Worm (Caenorhabditis elegans) whole organism, mixed stage, embryonic: ENCODE measurements around the gene fbxa-4.

ENCODE experiments used
- blmp-1 ChIP-seq: fragments of 150-350 bp; optimal IDR thresholded peaks from 2 replicates; lab custom pipeline; 2014; ENCODE audit warnings: missing biosample characterization, missing genetic modification characterization
- ceh-83 ChIP-seq: fragments of 200-800 bp; sonication (Bioruptor generic); optimal IDR thresholded peaks from 2 replicates; lab custom pipeline; 2018; ENCODE audit warnings: mild to moderate bottlenecking, missing genetic modification characterization, missing compliant biosample characterization
- ces-1 ChIP-seq: fragments of 150-350 bp; optimal IDR thresholded peaks from 2 replicates; lab custom pipeline; 2014; ENCODE audit warnings: missing biosample characterization, missing genetic modification reagents, missing genetic modification characterization
- elt-1 ChIP-seq: sonication (generic microtip); optimal IDR thresholded peaks from 2 replicates; lab custom pipeline; 2017; ENCODE audit warnings: missing genetic modification characterization, mild to moderate bottlenecking, missing compliant biosample characterization, antibody characterized with exemption, moderate library complexity, borderline replicate concordance; ENCODE audit not compliant: insufficient read depth
- elt-3 ChIP-seq: fragments of 150-350 bp; optimal IDR thresholded peaks from 2 replicates; lab custom pipeline; 2014; ENCODE audit warnings: missing biosample characterization, missing genetic modification characterization
- lin-13 ChIP-seq: fragments of 150-350 bp; optimal IDR thresholded peaks from 2 replicates; lab custom pipeline; 2014; ENCODE audit warnings: missing biosample characterization, missing genetic modification characterization
- mep-1 ChIP-seq: fragments of 150-350 bp; optimal IDR thresholded peaks from 2 replicates; lab custom pipeline; 2017; ENCODE audit warnings: missing biosample characterization, missing genetic modification reagents, missing genetic modification characterization, inconsistent platforms
- nhr-76 ChIP-seq: sonication (generic microtip); optimal IDR thresholded peaks from 2 replicates; lab custom pipeline; 2017; ENCODE audit warnings: missing biosample characterization, missing genetic modification characterization
- pha-4 ChIP-seq: fragments of 150-350 bp; optimal IDR thresholded peaks from 2 replicates; lab custom pipeline; 2018; ENCODE audit warnings: missing biosample characterization, missing genetic modification reagents, missing genetic modification characterization
- unc-120 ChIP-seq: sonication (generic microtip); optimal IDR thresholded peaks from 2 replicates; lab custom pipeline; 2017; ENCODE audit warnings: missing genetic modification characterization, missing compliant biosample characterization; ENCODE audit not compliant: poor library complexity, severe bottlenecking
- unc-62 ChIP-seq: fragments of 150-350 bp; optimal IDR thresholded peaks from 2 replicates; lab custom pipeline; 2014; ENCODE audit warnings: missing biosample characterization, missing genetic modification reagents, missing genetic modification characterization
- zip-8 ChIP-seq: fragments of 150-350 bp; optimal IDR thresholded peaks from 2 replicates; lab custom pipeline; 2014; ENCODE audit warnings: missing biosample characterization, missing genetic modification characterization
- ztf-11 ChIP-seq: fragments of 150-350 bp; optimal IDR thresholded peaks from 2 replicates; lab custom pipeline; 2014; ENCODE audit warnings: missing biosample characterization, missing genetic modification characterization

DNA sequence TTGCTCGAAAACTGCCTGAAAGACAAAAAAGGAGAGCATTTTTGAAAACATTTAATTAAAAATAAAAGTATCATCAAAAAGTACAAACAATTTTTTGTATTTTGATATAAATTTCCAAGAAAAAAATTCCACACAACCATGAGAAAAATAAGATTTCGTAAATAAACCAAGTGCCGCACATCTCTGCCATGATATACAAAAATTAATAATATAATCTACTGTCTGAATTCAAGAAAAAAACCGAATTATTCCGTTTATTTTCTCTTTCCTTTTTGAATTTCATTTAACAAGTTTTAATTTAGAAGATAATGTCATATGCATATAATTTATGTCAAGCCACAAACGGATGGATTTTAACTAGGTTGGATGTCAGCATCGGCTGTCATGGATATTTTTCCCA is 6.6 kb upstream of the fbxa-4 start, which contains the start of gene F42G2.2:
- TF ChIP-seq zip-8 (tag; lab: Kevin White, UChicago) = no peak
- no peak for TF ChIP-seq ceh-83 (GFP tag; lab: Kevin White, UChicago)
- no peak for TF ChIP-seq elt-1
- TF ChIP-seq mep-1 = no peak
- no peak for TF ChIP-seq ces-1
- TF ChIP-seq ztf-11 (tag; lab: Kevin White, UChicago) = no peak
- no peak for TF ChIP-seq lin-13 (tag; lab: Kevin White, UChicago)
- no peak for TF ChIP-seq unc-120
- TF ChIP-seq nhr-76 = no peak
- no peak for TF ChIP-seq elt-3
- TF ChIP-seq pha-4 (tag; lab: Kevin White, UChicago) = no peak
- no peak for TF ChIP-seq blmp-1
- no peak for TF ChIP-seq unc-62 (GFP tag; lab: Kevin White, UChicago)
